Worm (Caenorhabditis elegans): Measurements from ENCODE around the gene lars-1.

DNA sequence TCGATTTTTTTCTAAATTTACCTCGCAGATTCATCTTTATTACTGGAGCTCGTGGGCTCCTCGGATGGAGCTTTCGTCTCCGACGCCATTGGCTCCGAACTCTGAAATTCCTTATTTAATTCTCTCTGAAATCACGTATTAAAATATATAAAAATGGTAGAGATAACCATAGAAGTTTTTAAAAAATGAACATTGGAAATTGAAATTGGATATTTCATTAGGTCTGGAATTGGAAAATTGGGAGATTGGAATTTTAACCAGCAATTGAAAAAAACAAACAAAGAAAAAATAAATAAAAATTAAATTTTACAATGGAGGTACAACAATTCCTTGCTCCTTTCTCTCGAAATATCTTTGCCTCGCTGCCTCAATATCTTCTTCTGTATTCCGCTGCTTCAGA lies 19.9 kb downstream of the lars-1 start, which contains the start of gene rnf-5:
- TF ChIP-seq him-1 (tag; optimal IDR thresholded peaks at IDR 0.05): no peak
- no peak for TF ChIP-seq dao-5 (tag; optimal IDR thresholded peaks at IDR 0.05)
- no peak for TF ChIP-seq W03F9.2 (tag; optimal IDR thresholded peaks at IDR 0.05)
